Worm (Caenorhabditis elegans) whole organism, L3 larva: ENCODE data around the gene cest-7.
A peak's percentile ranks its signal among the peaks of the same experiment; 100 is the strongest.

Experiments
- ZK546.5 ChIP-seq: sonication (generic microtip); optimal IDR thresholded peaks from 2 replicates; lab custom pipeline; 2017; ENCODE audit warnings: missing biosample characterization, missing genetic modification characterization
- aly-2 ChIP-seq: fragments of 150-350 bp; optimal IDR thresholded peaks from 2 replicates; lab custom pipeline; 2014; ENCODE audit warnings: missing biosample characterization, missing genetic modification characterization
- ama-1 ChIP-seq: fragments of 150-350 bp; optimal IDR thresholded peaks from 2 replicates; lab custom pipeline; 2018
- ceh-16 ChIP-seq: sonication (generic microtip); optimal IDR thresholded peaks from 2 replicates; lab custom pipeline; 2017; ENCODE audit warnings: missing biosample characterization, missing genetic modification characterization
- ceh-28 ChIP-seq: fragments of 150-350 bp; optimal IDR thresholded peaks from 2 replicates; lab custom pipeline; 2014; ENCODE audit warnings: missing biosample characterization, missing genetic modification reagents, missing genetic modification characterization
- ceh-9 ChIP-seq: sonication (generic microtip); optimal IDR thresholded peaks from 2 replicates; lab custom pipeline; 2018; ENCODE audit warnings: missing biosample characterization, missing genetic modification characterization
- daf-12 ChIP-seq: fragments of 150-350 bp; optimal IDR thresholded peaks from 2 replicates; lab custom pipeline; 2014; ENCODE audit warnings: missing biosample characterization, missing genetic modification reagents, missing genetic modification characterization
- egl-5 ChIP-seq: fragments of 150-350 bp; optimal IDR thresholded peaks from 2 replicates; lab custom pipeline; 2017; ENCODE audit warnings: missing biosample characterization, missing genetic modification reagents, missing genetic modification characterization, inconsistent platforms
- elt-1 ChIP-seq: fragments of 150-350 bp; optimal IDR thresholded peaks from 2 replicates; lab custom pipeline; 2014; ENCODE audit warnings: missing biosample characterization, missing genetic modification characterization
- elt-2 ChIP-seq: sonication (generic microtip); optimal IDR thresholded peaks from 2 replicates; lab custom pipeline; 2016; ENCODE audit warnings: missing genetic modification reagents, mild to moderate bottlenecking, missing genetic modification characterization, missing compliant biosample characterization
- elt-3 ChIP-seq, 3 experiments: fragments of 150-350 bp in 1 of 3; sonication (generic microtip) in 2 of 3; optimal IDR thresholded peaks; 2 replicates in 2 of 3; 4 replicates in 1 of 3; lab custom pipeline; 2014 to 2017; ENCODE audit warnings: missing biosample characterization in 3 of 3, missing genetic modification characterization in 3 of 3
- eor-1 ChIP-seq, 2 experiments: fragments of 150-350 bp; optimal IDR thresholded peaks; 2 replicates each; lab custom pipeline; 2014 to 2018; ENCODE audit warnings: missing biosample characterization in 2 of 2, missing genetic modification characterization in 2 of 2
- fkh-10 ChIP-seq: sonication (generic microtip); optimal IDR thresholded peaks from 2 replicates; lab custom pipeline; 2017; ENCODE audit warnings: missing biosample characterization, missing genetic modification reagents, missing genetic modification characterization
- hmg-11 ChIP-seq: sonication (generic microtip); optimal IDR thresholded peaks from 2 replicates; lab custom pipeline; 2016; ENCODE audit warnings: missing genetic modification characterization, missing compliant biosample characterization
- lin-15B ChIP-seq: fragments of 150-350 bp; optimal IDR thresholded peaks from 2 replicates; lab custom pipeline; 2014; ENCODE audit warnings: missing biosample characterization, missing genetic modification characterization
- lin-39 ChIP-seq: fragments of 150-350 bp; optimal IDR thresholded peaks from 2 replicates; lab custom pipeline; 2018; ENCODE audit warnings: missing biosample characterization, missing genetic modification reagents, missing genetic modification characterization
- lsy-12 ChIP-seq: sonication (generic microtip); optimal IDR thresholded peaks from 2 replicates; lab custom pipeline; 2016; ENCODE audit warnings: mild to moderate bottlenecking, missing genetic modification characterization, missing compliant biosample characterization
- mdl-1 ChIP-seq: fragments of 150-350 bp; optimal IDR thresholded peaks from 2 replicates; lab custom pipeline; 2014; ENCODE audit warnings: missing biosample characterization, missing genetic modification characterization
- mml-1 ChIP-seq: fragments of 150-350 bp; sonication (generic microtip); optimal IDR thresholded peaks from 3 replicates; lab custom pipeline; 2014; ENCODE audit warnings: missing biosample characterization, missing genetic modification characterization
- nfya-1 ChIP-seq: sonication (generic microtip); optimal IDR thresholded peaks from 2 replicates; lab custom pipeline; 2017; ENCODE audit warnings: missing genetic modification characterization, mild to moderate bottlenecking, missing compliant biosample characterization, antibody characterized with exemption, moderate library complexity; ENCODE audit not compliant: insufficient read depth
- nhr-11 ChIP-seq: fragments of 150-350 bp; optimal IDR thresholded peaks from 2 replicates; lab custom pipeline; 2014; ENCODE audit warnings: missing biosample characterization, missing genetic modification characterization
- nhr-12 ChIP-seq: fragments of 150-350 bp; optimal IDR thresholded peaks from 2 replicates; lab custom pipeline; 2014; ENCODE audit warnings: missing biosample characterization, missing genetic modification characterization
- nhr-23 ChIP-seq: fragments of 150-350 bp; optimal IDR thresholded peaks from 2 replicates; lab custom pipeline; 2014; ENCODE audit warnings: missing biosample characterization, missing genetic modification reagents, missing genetic modification characterization
- nhr-237 ChIP-seq: fragments of 150-350 bp; optimal IDR thresholded peaks from 2 replicates; lab custom pipeline; 2014; ENCODE audit warnings: missing biosample characterization, missing genetic modification characterization
- nhr-25 ChIP-seq: sonication (generic microtip); optimal IDR thresholded peaks from 2 replicates; lab custom pipeline; 2017; ENCODE audit warnings: missing biosample characterization, missing genetic modification characterization
- nhr-28 ChIP-seq: fragments of 150-350 bp; optimal IDR thresholded peaks from 2 replicates; lab custom pipeline; 2014; ENCODE audit warnings: missing biosample characterization, missing genetic modification characterization
- nhr-43 ChIP-seq: sonication (generic microtip); optimal IDR thresholded peaks from 2 replicates; lab custom pipeline; 2016; ENCODE audit warnings: mild to moderate bottlenecking, missing genetic modification characterization, missing compliant biosample characterization; ENCODE audit not compliant: poor library complexity, severe bottlenecking
- nhr-67 ChIP-seq: fragments of 150-350 bp; optimal IDR thresholded peaks from 2 replicates; lab custom pipeline; 2014; ENCODE audit warnings: missing biosample characterization, missing genetic modification characterization
- nhr-77 ChIP-seq: fragments of 150-350 bp; optimal IDR thresholded peaks from 2 replicates; lab custom pipeline; 2014; ENCODE audit warnings: missing biosample characterization, missing genetic modification characterization
- pha-4 ChIP-seq: fragments of 150-350 bp; optimal IDR thresholded peaks from 2 replicates; lab custom pipeline; 2014; ENCODE audit warnings: missing biosample characterization, missing genetic modification reagents, missing genetic modification characterization
- pqm-1 ChIP-seq: fragments of 150-350 bp; optimal IDR thresholded peaks from 2 replicates; lab custom pipeline; 2017; ENCODE audit warnings: missing biosample characterization, missing genetic modification characterization, inconsistent platforms
- skn-1 ChIP-seq: fragments of 150-350 bp; optimal IDR thresholded peaks from 2 replicates; lab custom pipeline; 2014; ENCODE audit warnings: missing biosample characterization, missing genetic modification characterization
- snpc-4 ChIP-seq: fragments of 150-350 bp; optimal IDR thresholded peaks from 2 replicates; lab custom pipeline; 2014; ENCODE audit warnings: missing biosample characterization, missing genetic modification characterization
- tbx-2 ChIP-seq: sonication (generic microtip); optimal IDR thresholded peaks from 2 replicates; lab custom pipeline; 2016; ENCODE audit warnings: mild to moderate bottlenecking, missing genetic modification characterization, missing compliant biosample characterization
- unc-39 ChIP-seq: sonication (generic microtip); optimal IDR thresholded peaks from 4 replicates; lab custom pipeline; 2017; ENCODE audit warnings: missing biosample characterization, missing genetic modification characterization
- unc-62 ChIP-seq: fragments of 150-350 bp; sonication (generic microtip); optimal IDR thresholded peaks from 4 replicates; lab custom pipeline; 2014; ENCODE audit warnings: missing biosample characterization, missing genetic modification reagents, missing genetic modification characterization
- zag-1 ChIP-seq: fragments of 150-350 bp; optimal IDR thresholded peaks from 2 replicates; lab custom pipeline; 2014; ENCODE audit warnings: missing biosample characterization, missing genetic modification characterization
- ztf-11 ChIP-seq: fragments of 150-350 bp; optimal IDR thresholded peaks from 2 replicates; lab custom pipeline; 2014; ENCODE audit warnings: missing biosample characterization, missing genetic modification characterization
- ztf-4 ChIP-seq: fragments of 150-350 bp; optimal IDR thresholded peaks from 2 replicates; lab custom pipeline; 2014; ENCODE audit warnings: missing biosample characterization, missing genetic modification characterization

cest-7 gene

DNA sequence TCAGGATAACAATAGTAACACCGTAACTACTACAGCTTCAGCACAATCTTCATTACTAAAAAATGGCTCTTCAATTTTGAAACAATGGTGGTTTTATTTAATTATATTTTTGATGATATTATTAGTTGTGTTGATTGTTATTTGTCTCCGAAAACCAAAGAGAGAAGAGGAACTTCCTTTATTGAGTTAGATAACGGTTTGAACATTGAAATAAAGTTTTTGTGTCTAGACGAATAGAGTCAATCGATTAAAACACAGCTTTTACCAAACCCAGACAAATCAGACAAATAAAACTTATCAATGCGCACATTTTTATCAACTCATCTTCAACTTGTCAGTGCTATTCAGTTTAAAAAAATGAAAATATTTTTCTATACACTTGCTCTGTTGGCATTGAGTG is at the start of gene cest-7:
TSS of gene cest-7 (plus strand) at position 301 of the 400 bp plus-strand sequence.
- no peak for TF ChIP-seq nhr-77 (tag; lab: Kevin White, UChicago)
- TF ChIP-seq mml-1 (tag; lab: Kevin White, UChicago) = no peak
- TF ChIP-seq fkh-10 (GFP tag; lab: Kevin White, UChicago) = no peak
- no peak for TF ChIP-seq ama-1 (lab: Kevin White, UChicago)
- TF ChIP-seq lsy-12 = no peak
- no peak for TF ChIP-seq ceh-9 (tag; lab: Kevin White, UChicago)
- no peak for TF ChIP-seq tbx-2 (tag; lab: Kevin White, UChicago)
- TF ChIP-seq nhr-23 (tag; lab: Kevin White, UChicago) = no peak
- no peak for TF ChIP-seq lin-15B (tag; lab: Kevin White, UChicago)
- TF ChIP-seq nhr-237 (tag; lab: Kevin White, UChicago) = no peak
- TF ChIP-seq egl-5 = no peak
- no peak for TF ChIP-seq daf-12 (tag; lab: Kevin White, UChicago)
- no peak for TF ChIP-seq nhr-43 (tag; lab: Kevin White, UChicago)
- TF ChIP-seq unc-39 (tag; lab: Kevin White, UChicago) = no peak
- TF ChIP-seq nhr-12 (tag; lab: Kevin White, UChicago) = no peak
- no peak for TF ChIP-seq unc-62 (GFP tag; lab: Kevin White, UChicago)
- TF ChIP-seq nhr-11 (tag; lab: Kevin White, UChicago) = no peak
- TF ChIP-seq elt-2 (tag; lab: Kevin White, UChicago) = no peak

DNA sequence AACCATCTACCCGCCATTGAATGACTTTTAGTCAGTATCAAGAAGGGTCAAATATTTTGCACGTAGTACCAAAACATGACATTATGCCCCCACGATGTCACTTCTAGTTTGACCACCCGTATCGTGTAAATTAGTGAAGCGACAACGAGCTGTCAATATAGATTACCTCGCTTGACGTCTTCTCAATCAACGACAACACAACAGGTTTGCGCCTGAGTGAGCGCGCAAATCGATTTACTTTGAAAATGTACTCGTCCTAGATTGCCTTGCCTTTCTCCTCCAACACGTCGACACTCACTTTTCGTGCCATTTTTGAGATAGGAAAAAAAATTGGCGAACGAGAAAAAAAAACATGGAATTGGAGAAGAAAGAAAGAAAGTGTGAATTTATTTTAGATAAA is 49.1 kb upstream of the cest-7 start:
- no peak for TF ChIP-seq ama-1 (lab: Kevin White, UChicago)
- no peak for TF ChIP-seq ztf-11 (tag; lab: Kevin White, UChicago)
- no peak for TF ChIP-seq pqm-1 (tag; lab: Kevin White, UChicago)
- TF ChIP-seq pha-4 (tag; lab: Kevin White, UChicago) = no peak
- TF ChIP-seq nhr-77 (tag; lab: Kevin White, UChicago) = no peak
- TF ChIP-seq ceh-28 (tag; lab: Kevin White, UChicago) = peak; percentile 54
- no peak for TF ChIP-seq elt-2 (tag; lab: Kevin White, UChicago)
- no peak for TF ChIP-seq mml-1 (tag; lab: Kevin White, UChicago)
- peak; percentile 33 for TF ChIP-seq nfya-1 (tag; lab: Kevin White, UChicago)
- no peak for TF ChIP-seq ZK546.5
- no peak for TF ChIP-seq nhr-12 (tag; lab: Kevin White, UChicago)
- TF ChIP-seq lin-39 = no peak
- TF ChIP-seq zag-1 (tag; lab: Kevin White, UChicago) = no peak
- TF ChIP-seq mdl-1 (tag; lab: Kevin White, UChicago) = no peak
- no peak for TF ChIP-seq nhr-237 (tag; lab: Kevin White, UChicago)
- no peak for TF ChIP-seq ceh-16 (tag; lab: Kevin White, UChicago)
- TF ChIP-seq unc-62 (GFP tag; lab: Kevin White, UChicago) = peak; percentile 83
- TF ChIP-seq eor-1 (tag; optimal IDR thresholded peaks at IDR 0.05; lab: Kevin White, UChicago) = no peak
- TF ChIP-seq nhr-43 (tag; lab: Kevin White, UChicago) = peak; percentile 73
- no peak for TF ChIP-seq snpc-4 (tag; lab: Kevin White, UChicago)
- TF ChIP-seq nhr-25 = peak; percentile 82
- TF ChIP-seq elt-3 (tag; optimal IDR thresholded peaks at IDR 0.05; lab: Kevin White, UChicago) = no peak
- TF ChIP-seq nhr-23 (tag; lab: Kevin White, UChicago) = peak; percentile 45
- no peak for TF ChIP-seq fkh-10 (GFP tag; lab: Kevin White, UChicago)
- no peak for TF ChIP-seq nhr-67 (tag; lab: Kevin White, UChicago)
- no peak for TF ChIP-seq nhr-28 (tag; lab: Kevin White, UChicago)
- no peak for TF ChIP-seq unc-39 (tag; lab: Kevin White, UChicago)
- TF ChIP-seq nhr-11 (tag; lab: Kevin White, UChicago) = no peak

DNA sequence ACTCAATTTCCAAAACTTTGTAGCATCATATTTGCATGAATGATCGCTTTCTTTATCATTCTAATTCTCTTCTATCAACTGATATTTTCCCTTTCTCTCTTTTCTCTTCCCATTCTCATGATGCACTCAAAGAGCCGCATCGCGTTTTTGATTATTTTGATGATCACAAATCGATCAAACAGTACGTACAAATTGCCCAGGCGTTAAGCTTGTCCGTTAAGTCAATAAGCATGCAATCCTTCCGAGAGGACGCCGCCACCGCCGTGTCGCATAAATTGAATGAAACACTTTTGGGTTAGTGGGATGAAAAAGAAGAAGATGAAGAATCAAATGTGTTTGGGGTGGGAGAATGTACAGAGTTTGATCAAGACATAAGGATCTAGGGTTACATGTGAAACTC is 48.1 kb upstream of the cest-7 start:
- no peak for TF ChIP-seq nhr-237 (tag; lab: Kevin White, UChicago)
- no peak for TF ChIP-seq nhr-77 (tag; lab: Kevin White, UChicago)
- TF ChIP-seq snpc-4 (tag; lab: Kevin White, UChicago) = no peak
- no peak for TF ChIP-seq nhr-43 (tag; lab: Kevin White, UChicago)
- no peak for TF ChIP-seq ztf-11 (tag; lab: Kevin White, UChicago)
- TF ChIP-seq aly-2 (tag; lab: Kevin White, UChicago) = no peak
- TF ChIP-seq pha-4 (tag; lab: Kevin White, UChicago) = peak; percentile 39
- no peak for TF ChIP-seq nhr-12 (tag; lab: Kevin White, UChicago)
- no peak for TF ChIP-seq nhr-25
- no peak for TF ChIP-seq hmg-11 (tag; lab: Kevin White, UChicago)
- TF ChIP-seq pqm-1 (tag; lab: Kevin White, UChicago) = peak; percentile 28
- no peak for TF ChIP-seq skn-1 (tag; lab: Kevin White, UChicago)
- TF ChIP-seq elt-2 (tag; lab: Kevin White, UChicago) = peak; percentile 30
- TF ChIP-seq elt-1 (tag; lab: Kevin White, UChicago) = no peak
- no peak for TF ChIP-seq nhr-28 (tag; lab: Kevin White, UChicago)
- no peak for TF ChIP-seq ztf-4 (tag; lab: Kevin White, UChicago)
- TF ChIP-seq, all 47 proteins: peak for 3
